Fruit fly (Drosophila melanogaster): ENCODE results near the gene yem.

DNA sequence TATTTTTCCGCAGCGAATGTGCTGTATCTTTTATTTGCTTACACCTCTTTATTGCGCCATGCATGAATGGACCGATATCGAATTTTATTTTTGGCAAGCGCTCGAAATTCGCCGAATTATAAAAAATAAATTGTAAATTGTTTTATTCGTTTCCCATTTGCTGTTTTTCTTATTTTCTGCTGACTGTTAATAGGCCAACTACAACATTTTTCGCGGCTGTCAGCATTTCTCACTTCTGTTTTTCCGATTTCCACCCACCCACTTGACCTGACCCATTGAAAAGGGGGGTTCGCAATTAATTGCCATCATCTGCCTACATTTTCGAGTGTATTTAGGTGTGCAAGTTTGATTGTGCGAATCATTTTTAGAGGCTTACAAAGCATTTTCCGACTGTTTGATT, 46.1 kb downstream of the yem start:
- no peak for TF ChIP-seq Hr39 (GFP tag; optimal IDR thresholded peaks at IDR 0.05)
- TF ChIP-seq OdsH (GFP tag; optimal IDR thresholded peaks at IDR 0.05): no peak
- TF ChIP-seq cyc (GFP tag; optimal IDR thresholded peaks at IDR 0.05): no peak
- TF ChIP-seq topi (GFP tag; optimal IDR thresholded peaks at IDR 0.05): no peak
- TF ChIP-seq acj6 (GFP tag; optimal IDR thresholded peaks at IDR 0.05): no peak
- no peak for TF ChIP-seq dac (GFP tag; optimal IDR thresholded peaks at IDR 0.05)
- no peak for TF ChIP-seq CG32006 (GFP tag; optimal IDR thresholded peaks at IDR 0.05)
- TF ChIP-seq Eip93F (GFP tag; optimal IDR thresholded peaks at IDR 0.05): no peak
- no peak for TF ChIP-seq ss (GFP tag; optimal IDR thresholded peaks at IDR 0.05)
